Fruit fly (Drosophila melanogaster): ENCODE results near the gene Svip.
A peak's percentile ranks its signal among the peaks of the same experiment; 100 is the strongest.

Svip gene

dm6 chr3L:9381602-9382001, 22.8 kb downstream of the Svip start, which contains the start of gene Hsp23:
TSS of gene Hsp23 (plus strand) at chr3L:9381882.
- TF ChIP-seq CG10631 (GFP tag; optimal IDR thresholded peaks at IDR 0.05) (no peak), CG6792 (GFP tag; optimal IDR thresholded peaks at IDR 0.05) (no peak), Eip75B (GFP tag; optimal IDR thresholded peaks at IDR 0.05) (peak; percentile 65), CG6276 (GFP tag; optimal IDR thresholded peaks at IDR 0.05) (peak; percentile 13), Lpt (GFP tag; optimal IDR thresholded peaks at IDR 0.05) (peak; percentile 39), CG9139 (GFP tag; optimal IDR thresholded peaks at IDR 0.05) (peak; percentile 66), CG6808 (GFP tag; optimal IDR thresholded peaks at IDR 0.05) (peak; percentile 61), CG32006 (GFP tag; optimal IDR thresholded peaks at IDR 0.05) (no peak), fd59A (GFP tag; optimal IDR thresholded peaks at IDR 0.05) (no peak), Sox14 (GFP tag; optimal IDR thresholded peaks at IDR 0.05) (peak; percentile 53), Hr38 (GFP tag; optimal IDR thresholded peaks at IDR 0.05) (no peak), cyc (GFP tag; optimal IDR thresholded peaks at IDR 0.05) (peak; percentile 1), vri (GFP tag; optimal IDR thresholded peaks at IDR 0.05) (peak; percentile 57), CG1621 (tag; optimal IDR thresholded peaks at IDR 0.05) (peak; percentile 13), OdsH (GFP tag; optimal IDR thresholded peaks at IDR 0.05) (peak; percentile 12), Blimp-1 (GFP tag; optimal IDR thresholded peaks at IDR 0.05) (peak; percentile 92), Eip78C (GFP tag) (peak; percentile 67), Smox (GFP tag; optimal IDR thresholded peaks at IDR 0.05) (peak; percentile 8), svp (GFP tag) (peak; percentile 91), dsx (GFP tag; optimal IDR thresholded peaks at IDR 0.05; ENCODE audit: poor library complexity, severe bottlenecking) (peak; percentile 33), CG11762 (GFP tag; optimal IDR thresholded peaks at IDR 0.05; ENCODE audit: insufficient read depth) (no peak), acj6 (GFP tag; optimal IDR thresholded peaks at IDR 0.05) (no peak), salr (GFP tag; optimal IDR thresholded peaks at IDR 0.05) (no peak), CG6854 (GFP tag; optimal IDR thresholded peaks at IDR 0.05) (peak; percentile 52), esn (GFP tag; optimal IDR thresholded peaks at IDR 0.05) (peak; percentile 48), Sox102F (GFP tag; optimal IDR thresholded peaks at IDR 0.05) (peak; percentile 43), CG16779 (tag; optimal IDR thresholded peaks at IDR 0.05) (no peak), CG8632 (GFP tag; optimal IDR thresholded peaks at IDR 0.05) (no peak), Gug (GFP tag; IDR thresholded peaks at IDR 0.05) (no peak), CG34406 (GFP tag; optimal IDR thresholded peaks at IDR 0.05) (no peak), net (GFP tag; optimal IDR thresholded peaks at IDR 0.05) (peak; percentile 35), Eip93F (GFP tag; optimal IDR thresholded peaks at IDR 0.05) (peak; percentile 77), CG8319 (GFP tag; optimal IDR thresholded peaks at IDR 0.05) (no peak), fd85E (GFP tag; optimal IDR thresholded peaks at IDR 0.05) (no peak), Met (GFP tag; optimal IDR thresholded peaks at IDR 0.05) (peak; percentile 5), CG6163 (GFP tag; IDR thresholded peaks at IDR 0.05) (peak; percentile 17; the same call in 2 of the 3 replicates), CG7368 (GFP tag; optimal IDR thresholded peaks at IDR 0.05) (peak; percentile 18), Ets96B (tag; optimal IDR thresholded peaks at IDR 0.05) (peak; percentile 12), Ets21C (GFP tag; optimal IDR thresholded peaks at IDR 0.05) (no peak), CG11294 (GFP tag; IDR thresholded peaks at IDR 0.05) (no peak), pdm3 (GFP tag; optimal IDR thresholded peaks at IDR 0.05) (no peak), CG3032 (tag; optimal IDR thresholded peaks at IDR 0.05) (peak; percentile 24), lz (GFP tag; optimal IDR thresholded peaks at IDR 0.05) (peak; percentile 20), eg (GFP tag; IDR thresholded peaks at IDR 0.05) (peak; percentile 37; the same call in 1 of the 3 replicates), Sox15 (GFP tag; optimal IDR thresholded peaks at IDR 0.05) (no peak), topi (GFP tag; optimal IDR thresholded peaks at IDR 0.05) (peak; percentile 30), ss (GFP tag; optimal IDR thresholded peaks at IDR 0.05) (peak; percentile 64 to 71), CG3919 (GFP tag; optimal IDR thresholded peaks at IDR 0.05) (peak; percentile 37), dac (GFP tag; optimal IDR thresholded peaks at IDR 0.05) (no peak), CG31627 (GFP tag; optimal IDR thresholded peaks at IDR 0.05) (no peak), CG11902 (GFP tag; optimal IDR thresholded peaks at IDR 0.05) (no peak), CG15336 (GFP tag; IDR thresholded peaks at IDR 0.05) (peak; percentile 41; the same call in 1 of the 2 replicates), fkh (GFP tag; optimal IDR thresholded peaks at IDR 0.05) (no peak)

All from whole organism, prepupa.